Worm (Caenorhabditis elegans): ENCODE measurements around the gene F22E5.2.
"Not testable (repeated sequence)": the region's sequence is repeated elsewhere in the genome, so short reads cannot be mapped to it uniquely, and the experiment has no call there.

F22E5.2 gene

ce11 chrII:2640982-2641381, 24.2 kb upstream of the F22E5.2 start, which contains the start of gene F22E5.23:
Gene F22E5.23 (plus strand): TSS chrII:2641282.
- TF ChIP-seq dao-5 (tag; optimal IDR thresholded peaks at IDR 0.05) (no peak), him-1 (tag; optimal IDR thresholded peaks at IDR 0.05) (no peak), W03F9.2 (tag; optimal IDR thresholded peaks at IDR 0.05) (no peak)

- no peak for TF ChIP-seq him-1 (tag; optimal IDR thresholded peaks at IDR 0.05)
- no peak for TF ChIP-seq W03F9.2 (tag; optimal IDR thresholded peaks at IDR 0.05)
- no peak for TF ChIP-seq dao-5 (tag; optimal IDR thresholded peaks at IDR 0.05)
Observed at ce11 chrII:2641777-2642176, 23.4 kb upstream of the F22E5.2 start, which contains the start of gene F22E5.7. Gene F22E5.7 (plus strand): TSS chrII:2642077.

- TF ChIP-seq W03F9.2 (tag; optimal IDR thresholded peaks at IDR 0.05) (no peak), him-1 (tag; optimal IDR thresholded peaks at IDR 0.05) (no peak), dao-5 (tag; optimal IDR thresholded peaks at IDR 0.05) (no peak)
Observed at ce11 chrII:2644498-2644897, 20.7 kb upstream of the F22E5.2 start, which contains the start of gene F22E5.11. Gene F22E5.11 (minus strand): TSS chrII:2644598.

ce11 chrII:2646756-2647155, 18.4 kb upstream of the F22E5.2 start, which contains the start of gene F22E5.12:
Gene F22E5.12 (minus strand): TSS chrII:2646856.
- not testable (repeated sequence) for TF ChIP-seq dao-5, W03F9.2, him-1 (tag; optimal IDR thresholded peaks at IDR 0.05)

ce11 chrII:2649015-2649414, 16.2 kb upstream of the F22E5.2 start:
- no peak for TF ChIP-seq dao-5 (tag; optimal IDR thresholded peaks at IDR 0.05)
- no peak for TF ChIP-seq him-1 (tag; optimal IDR thresholded peaks at IDR 0.05)

- TF ChIP-seq W03F9.2 (tag; optimal IDR thresholded peaks at IDR 0.05) = no peak
- no peak for TF ChIP-seq him-1 (tag; optimal IDR thresholded peaks at IDR 0.05)
- no peak for TF ChIP-seq dao-5 (tag; optimal IDR thresholded peaks at IDR 0.05)
Observed at ce11 chrII:2649539-2649938, 15.6 kb upstream of the F22E5.2 start, which contains the start of the genes F22E5.13 and F22E5.6. Gene F22E5.13 (minus strand): TSS chrII:2649639. Gene F22E5.6 (plus strand): TSS chrII:2649835.

- TF ChIP-seq him-1 (tag; optimal IDR thresholded peaks at IDR 0.05) = no peak
- no peak for TF ChIP-seq dao-5 (tag; optimal IDR thresholded peaks at IDR 0.05)
- TF ChIP-seq W03F9.2 (tag; optimal IDR thresholded peaks at IDR 0.05) = no peak
Observed at ce11 chrII:2656606-2657005, 8.6 kb upstream of the F22E5.2 start, which contains the start of gene sri-47. Gene sri-47 (plus strand): TSS chrII:2656906.

- no peak for TF ChIP-seq him-1 (tag; optimal IDR thresholded peaks at IDR 0.05)
- no peak for TF ChIP-seq W03F9.2 (tag; optimal IDR thresholded peaks at IDR 0.05)
- no peak for TF ChIP-seq dao-5 (tag; optimal IDR thresholded peaks at IDR 0.05)
Observed at ce11 chrII:2659364-2659763, 5.8 kb upstream of the F22E5.2 start, which contains the start of gene gcy-21. Gene gcy-21 (plus strand): TSS chrII:2659664.

- TF ChIP-seq dao-5 (tag; optimal IDR thresholded peaks at IDR 0.05) (no peak), W03F9.2 (tag; optimal IDR thresholded peaks at IDR 0.05) (no peak), him-1 (tag; optimal IDR thresholded peaks at IDR 0.05) (no peak)
Observed at ce11 chrII:2665606-2666005, 425 bp downstream of the F22E5.2 start, which contains the start of gene F22E5.22. Gene F22E5.22 (plus strand): TSS chrII:2665906.

ce11 chrII:2672320-2672719, 7.1 kb downstream of the F22E5.2 start, which contains the start of gene sri-57:
Gene sri-57 (minus strand): TSS chrII:2672420.
- TF ChIP-seq dao-5, W03F9.2, him-1 (tag; optimal IDR thresholded peaks at IDR 0.05): not testable (repeated sequence)

ce11 chrII:2673534-2673933, 8.4 kb downstream of the F22E5.2 start, which contains the start of the genes F22E5.20 and F22E5.1:
Gene F22E5.20 (minus strand): TSS chrII:2673634.
Gene F22E5.1 (plus strand): TSS chrII:2673775.
- TF ChIP-seq W03F9.2, dao-5, him-1 (tag; optimal IDR thresholded peaks at IDR 0.05): not testable (repeated sequence)

ce11 chrII:2677534-2678168, 12.5 kb downstream of the F22E5.2 start, which contains the start of gene F22E5.17:
Gene F22E5.17 (plus strand): TSS chrII:2678041.
- TF ChIP-seq W03F9.2 (tag; optimal IDR thresholded peaks at IDR 0.05) (no peak), dao-5 (tag; optimal IDR thresholded peaks at IDR 0.05) (no peak), him-1 (tag; optimal IDR thresholded peaks at IDR 0.05) (no peak)

ce11 chrII:2681118-2681517, 15.9 kb downstream of the F22E5.2 start, which contains the start of gene F34D6.1:
Gene F34D6.1 (minus strand): TSS chrII:2681218.
- TF ChIP-seq dao-5 (tag; optimal IDR thresholded peaks at IDR 0.05) = no peak
- no peak for TF ChIP-seq W03F9.2 (tag; optimal IDR thresholded peaks at IDR 0.05)
- TF ChIP-seq him-1 (tag; optimal IDR thresholded peaks at IDR 0.05) = no peak

- TF ChIP-seq him-1 (tag; optimal IDR thresholded peaks at IDR 0.05) = no peak
- TF ChIP-seq dao-5 (tag; optimal IDR thresholded peaks at IDR 0.05) = no peak
- TF ChIP-seq W03F9.2 (tag; optimal IDR thresholded peaks at IDR 0.05) = no peak
Observed at ce11 chrII:2684208-2684607, 19.0 kb downstream of the F22E5.2 start, which contains the start of gene ceh-87. Gene ceh-87 (minus strand): TSS chrII:2684308.

All from whole organism, L4/young adult.